Worm (Caenorhabditis elegans) whole organism, midembryonic: ENCODE measurements around the gene clec-163.
A peak's percentile ranks its signal among the peaks of the same experiment; 100 is the strongest.

Experiments used
- T22C8.4 ChIP-seq: fragments of 200-800 bp; sonication (Bioruptor generic); IDR thresholded peaks from 2 replicates; pipeline ENCODE4 v1.3.6; 2022; ENCODE audit warnings: missing genetic modification characterization, missing compliant biosample characterization
- cog-1 ChIP-seq: sonication (generic microtip); optimal IDR thresholded peaks from 2 replicates; lab custom pipeline; 2016; ENCODE audit warnings: missing genetic modification characterization, missing compliant biosample characterization
- flt-1 ChIP-seq: fragments of 200-800 bp; sonication (Bioruptor generic); IDR thresholded peaks from 2 replicates; pipeline ENCODE4 v1.3.6; 2022; ENCODE audit warnings: missing genetic modification characterization, missing compliant biosample characterization
- klf-2 ChIP-seq: fragments of 200-800 bp; sonication (Bioruptor generic); conservative IDR thresholded peaks from 2 replicates; pipeline ENCODE4 v1.3.6; 2022; ENCODE audit warnings: missing genetic modification reagents, missing genetic modification characterization, missing compliant biosample characterization
- med-1 ChIP-seq: sonication (generic microtip); optimal IDR thresholded peaks from 2 replicates; lab custom pipeline; 2017; ENCODE audit warnings: missing genetic modification characterization, mild to moderate bottlenecking, missing compliant biosample characterization, antibody characterized with exemption, missing genetic modification reagents; ENCODE audit not compliant: insufficient read depth
- ref-1 ChIP-seq: fragments of 200-800 bp; sonication (Bioruptor generic); conservative IDR thresholded peaks from 2 replicates; pipeline ENCODE4 v1.3.6; 2022; ENCODE audit warnings: missing genetic modification reagents, missing genetic modification characterization, missing compliant biosample characterization
- tab-1 ChIP-seq: fragments of 200-800 bp; sonication (Bioruptor generic); IDR thresholded peaks from 2 replicates; pipeline ENCODE4 v1.3.6; 2022; ENCODE audit warnings: missing genetic modification characterization, missing compliant biosample characterization
- ztf-23 ChIP-seq: fragments of 200-800 bp; sonication (Bioruptor generic); IDR thresholded peaks from 2 replicates; pipeline ENCODE4 v1.3.6; 2022; ENCODE audit warnings: missing genetic modification reagents, missing genetic modification characterization, missing compliant biosample characterization
- ztf-29 ChIP-seq: fragments of 200-800 bp; sonication (Bioruptor generic); IDR thresholded peaks from 2 replicates; pipeline ENCODE4 v1.3.6; 2022; ENCODE audit warnings: missing genetic modification reagents, missing genetic modification characterization, missing compliant biosample characterization

The clec-163 gene

DNA sequence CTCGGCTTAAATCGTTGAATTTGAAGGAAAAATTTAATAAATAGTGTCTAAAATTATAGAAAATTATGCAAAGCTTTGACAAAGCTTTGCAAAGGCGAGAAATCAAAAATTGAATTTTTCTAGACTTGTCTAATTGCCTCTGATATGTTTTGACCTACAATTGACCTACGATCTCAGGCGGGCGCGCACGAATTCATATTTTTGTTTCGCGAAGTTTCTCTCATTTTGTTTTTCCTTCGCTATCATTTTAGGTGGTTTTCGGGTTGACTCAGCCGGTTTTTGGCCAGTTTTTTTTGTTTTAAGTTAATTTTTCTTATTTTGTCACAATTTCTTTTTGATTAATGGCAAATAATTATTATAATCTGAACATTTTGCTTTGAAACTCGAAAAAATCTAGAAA is 13.1 kb downstream of the clec-163 start:
- no peak for TF ChIP-seq tab-1 (GFP tag; lab: Robert Waterston, UW)
- no peak for TF ChIP-seq cog-1 (tag; lab: Kevin White, UChicago)
- no peak for TF ChIP-seq ref-1 (GFP tag; lab: Robert Waterston, UW)
- TF ChIP-seq ztf-23, result no peak
- TF ChIP-seq T22C8.4 (GFP tag; lab: Robert Waterston, UW), result no peak
- no peak for TF ChIP-seq klf-2 (GFP tag; lab: Robert Waterston, UW)
- TF ChIP-seq ztf-29 (GFP tag; lab: Robert Waterston, UW), result no peak
- no peak for TF ChIP-seq flt-1 (GFP tag; lab: Robert Waterston, UW)
- TF ChIP-seq med-1, result no peak

DNA sequence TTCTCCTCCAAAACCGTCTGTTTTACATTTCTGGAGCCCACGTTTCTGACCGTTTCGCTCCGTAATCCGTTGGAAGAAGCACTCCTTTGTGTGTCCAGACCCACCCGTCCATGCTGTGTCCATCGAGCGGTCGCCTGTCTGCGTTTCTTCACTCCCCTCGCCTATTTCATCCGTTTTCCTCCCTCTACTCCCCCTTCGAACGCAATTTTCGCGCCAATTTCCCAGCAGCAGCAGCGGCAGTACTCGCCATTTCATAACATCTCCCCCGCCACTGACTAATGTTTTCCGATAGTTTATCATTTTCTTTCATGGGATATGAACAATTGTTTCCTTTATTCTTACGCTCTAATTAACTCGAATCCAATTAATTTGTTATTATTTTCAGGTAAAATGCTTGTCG is 13.8 kb downstream of the clec-163 start:
- TF ChIP-seq cog-1 (tag; lab: Kevin White, UChicago) (no peak), tab-1 (GFP tag; lab: Robert Waterston, UW) (0 out of 2 replicates have a peak, but pooled peaks have one; percentile 36), ztf-23 (peak; percentile 68; the same call in 1 of the 2 replicates)

DNA sequence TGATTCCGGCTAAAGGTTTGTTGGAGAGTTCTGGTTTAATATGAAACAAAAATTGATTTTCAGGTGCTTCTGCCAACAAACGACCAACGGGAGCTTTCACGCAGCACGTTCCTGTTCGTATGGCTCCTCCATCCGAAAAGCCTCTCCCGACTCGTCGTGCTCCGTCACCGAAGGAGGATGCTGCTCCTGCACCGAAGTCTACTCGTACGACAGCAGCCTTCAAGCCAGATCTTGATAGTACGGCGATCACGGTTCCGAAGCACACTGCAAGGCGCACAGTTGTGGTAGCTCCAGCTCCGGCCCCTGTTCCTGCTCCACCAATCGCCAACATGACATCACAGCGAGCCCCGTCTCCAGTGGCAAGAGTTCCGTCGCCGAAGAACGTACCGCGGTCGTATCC is 14.7 kb downstream of the clec-163 start:
- TF ChIP-seq T22C8.4 (GFP tag; lab: Robert Waterston, UW) (no peak), cog-1 (tag; lab: Kevin White, UChicago) (no peak)

DNA sequence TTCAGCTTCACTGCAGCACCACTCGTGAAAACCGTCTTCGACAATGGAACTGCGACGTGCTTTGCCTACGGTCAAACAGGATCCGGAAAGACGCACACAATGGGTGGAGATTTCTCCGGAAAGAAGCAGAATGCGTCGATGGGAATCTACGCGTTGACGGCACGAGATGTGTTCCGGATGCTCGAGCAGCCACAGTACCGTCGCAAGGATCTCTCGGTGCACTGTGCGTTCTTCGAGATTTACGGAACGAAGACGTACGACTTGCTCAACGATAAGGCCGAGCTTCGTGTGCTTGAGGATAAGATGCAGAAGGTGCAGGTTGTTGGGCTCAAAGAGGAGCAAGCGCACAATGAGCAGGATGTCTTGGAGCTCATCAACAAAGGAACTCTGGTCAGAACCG is 15.4 kb downstream of the clec-163 start:
- TF ChIP-seq med-1 (no peak), flt-1 (GFP tag; lab: Robert Waterston, UW) (no peak), ref-1 (GFP tag; lab: Robert Waterston, UW) (no peak), klf-2 (GFP tag; lab: Robert Waterston, UW) (no peak)

DNA sequence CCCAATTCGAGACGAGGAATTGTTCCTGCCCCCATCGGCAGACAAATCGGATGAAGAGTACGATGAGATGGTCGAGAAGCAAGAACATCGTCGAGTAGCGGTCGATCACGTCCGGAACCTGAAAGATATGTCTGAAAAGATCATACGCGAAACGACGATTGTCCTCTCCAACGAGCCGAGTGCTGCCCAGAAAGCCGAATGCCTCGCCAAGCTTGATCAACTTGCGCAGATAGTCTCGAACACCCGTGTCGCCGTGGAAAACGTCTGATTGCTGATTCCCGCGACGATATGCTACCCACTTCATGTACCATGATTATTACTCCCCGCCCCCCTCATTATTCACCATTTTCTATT is 16.3 kb downstream of the clec-163 start:
- TF ChIP-seq cog-1 (tag; lab: Kevin White, UChicago) (no peak), klf-2 (GFP tag; lab: Robert Waterston, UW) (no peak), ref-1 (GFP tag; lab: Robert Waterston, UW) (no peak), T22C8.4 (GFP tag; lab: Robert Waterston, UW) (no peak), ztf-23 (no peak), flt-1 (GFP tag; lab: Robert Waterston, UW) (no peak), ztf-29 (GFP tag; lab: Robert Waterston, UW) (no peak), med-1 (no peak), tab-1 (GFP tag; lab: Robert Waterston, UW) (no peak)

DNA sequence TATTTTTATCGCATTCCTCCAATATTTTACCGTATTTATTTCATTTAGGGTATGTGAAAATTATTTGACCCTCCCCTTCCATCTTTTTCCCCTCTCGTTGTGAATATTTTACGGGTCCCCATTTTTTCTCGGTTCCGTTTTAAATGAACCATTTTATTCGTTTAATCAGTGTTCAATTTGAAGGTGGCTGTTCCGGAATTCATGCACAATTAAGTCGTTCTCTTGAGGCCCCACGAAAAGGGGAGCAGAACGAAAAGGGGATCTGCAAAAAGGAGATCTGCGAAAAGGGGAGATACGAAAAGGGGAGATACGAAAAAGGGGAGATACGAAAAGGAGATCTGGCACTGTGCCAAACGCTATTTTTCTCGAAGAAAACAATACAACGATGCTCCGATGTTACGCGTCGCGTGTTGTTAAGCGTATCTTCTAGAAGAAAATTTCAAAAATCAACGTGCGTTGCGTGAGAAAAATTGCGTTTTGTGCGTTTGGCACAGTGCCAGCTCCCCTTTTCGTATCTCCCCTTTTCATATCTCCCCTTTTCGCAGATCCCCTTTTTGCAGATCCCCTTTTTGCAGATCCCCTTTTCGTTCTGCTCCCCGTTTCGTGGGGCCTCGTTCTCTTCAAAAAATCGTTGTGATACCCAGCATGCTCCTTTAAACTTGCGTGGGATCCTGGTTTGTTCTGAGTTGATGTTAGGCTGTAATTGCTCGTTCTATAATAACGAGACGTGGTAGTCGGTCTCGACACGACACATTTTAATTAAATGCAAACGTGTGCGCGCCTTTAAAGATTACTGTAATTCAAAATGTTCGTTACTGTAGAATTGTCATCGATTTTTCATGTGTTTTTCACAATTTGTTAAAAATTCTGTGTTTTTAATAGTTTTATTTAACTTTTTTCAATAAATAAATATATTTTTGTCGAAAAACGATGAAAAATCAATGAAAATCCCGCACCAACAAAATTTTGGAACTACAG is 17.0 kb downstream of the clec-163 start:
- no peak for TF ChIP-seq tab-1 (GFP tag; lab: Robert Waterston, UW)
- TF ChIP-seq flt-1 (GFP tag; lab: Robert Waterston, UW), result peak; percentile 74
- no peak for TF ChIP-seq med-1
- no peak for TF ChIP-seq cog-1 (tag; lab: Kevin White, UChicago)
- TF ChIP-seq T22C8.4 (GFP tag; lab: Robert Waterston, UW), result peak; percentile 22; the same call in 1 of the 2 replicates
- TF ChIP-seq ztf-23, result peak; percentile 60; the same call in 1 of the 2 replicates
- no peak; the same call in none of the 2 replicates for TF ChIP-seq klf-2 (GFP tag; lab: Robert Waterston, UW)
- TF ChIP-seq ref-1 (GFP tag; lab: Robert Waterston, UW), result peak; percentile 44
- TF ChIP-seq ztf-29 (GFP tag; lab: Robert Waterston, UW), result no peak

DNA sequence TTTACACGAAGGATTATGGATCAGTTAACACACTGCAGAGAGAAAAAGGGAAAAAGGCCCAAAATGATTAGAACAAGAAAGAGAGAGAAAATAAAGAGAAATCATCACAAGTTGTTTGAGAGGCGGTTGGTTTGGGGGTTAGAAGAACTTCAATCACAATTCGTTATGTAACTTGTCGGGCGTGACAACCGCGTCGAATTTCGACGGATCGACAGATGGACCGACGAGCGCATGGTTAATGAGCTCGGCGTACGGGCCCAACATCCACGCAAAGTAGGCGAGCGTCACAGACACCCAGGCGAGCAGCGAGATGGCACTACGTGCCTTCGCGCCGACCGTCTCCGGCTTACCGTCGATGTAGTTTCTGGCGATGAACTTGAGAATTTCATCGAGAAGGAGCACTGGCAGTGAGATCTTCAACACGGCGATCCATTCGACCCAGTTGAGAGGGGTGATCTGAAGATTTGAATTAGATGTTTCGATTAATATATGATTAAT is 18.7 kb downstream of the clec-163 start:
- TF ChIP-seq cog-1 (tag; lab: Kevin White, UChicago), result no peak
- no peak for TF ChIP-seq ztf-29 (GFP tag; lab: Robert Waterston, UW)
- TF ChIP-seq tab-1 (GFP tag; lab: Robert Waterston, UW), result no peak
- TF ChIP-seq ztf-23, result no peak
- no peak for TF ChIP-seq flt-1 (GFP tag; lab: Robert Waterston, UW)
- no peak for TF ChIP-seq ref-1 (GFP tag; lab: Robert Waterston, UW)
- no peak for TF ChIP-seq T22C8.4 (GFP tag; lab: Robert Waterston, UW)
- TF ChIP-seq klf-2 (GFP tag; lab: Robert Waterston, UW), result no peak

DNA sequence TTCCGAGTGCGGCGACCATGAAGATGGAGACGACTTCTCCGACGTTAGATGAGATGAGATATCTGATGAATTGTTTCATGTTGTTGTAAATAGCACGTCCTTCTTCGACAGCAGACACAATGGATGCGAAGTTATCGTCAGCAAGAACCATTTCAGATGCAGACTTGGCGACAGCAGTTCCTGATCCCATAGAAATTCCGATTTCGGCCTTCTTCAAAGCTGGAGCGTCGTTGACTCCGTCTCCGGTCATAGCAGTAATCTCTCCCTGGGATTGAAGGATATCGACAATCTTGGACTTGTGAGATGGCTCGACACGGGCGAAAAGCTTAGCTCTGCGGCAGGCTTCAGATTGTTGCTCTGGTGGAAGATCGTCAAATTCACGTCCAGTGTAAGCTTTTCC is 19.7 kb downstream of the clec-163 start:
- TF ChIP-seq klf-2 (GFP tag; lab: Robert Waterston, UW) (no peak), T22C8.4 (GFP tag; lab: Robert Waterston, UW) (no peak), ztf-23 (no peak), med-1 (no peak), tab-1 (GFP tag; lab: Robert Waterston, UW) (no peak), flt-1 (GFP tag; lab: Robert Waterston, UW) (no peak), cog-1 (tag; lab: Kevin White, UChicago) (no peak), ref-1 (GFP tag; lab: Robert Waterston, UW) (no peak), ztf-29 (GFP tag; lab: Robert Waterston, UW) (no peak)

DNA sequence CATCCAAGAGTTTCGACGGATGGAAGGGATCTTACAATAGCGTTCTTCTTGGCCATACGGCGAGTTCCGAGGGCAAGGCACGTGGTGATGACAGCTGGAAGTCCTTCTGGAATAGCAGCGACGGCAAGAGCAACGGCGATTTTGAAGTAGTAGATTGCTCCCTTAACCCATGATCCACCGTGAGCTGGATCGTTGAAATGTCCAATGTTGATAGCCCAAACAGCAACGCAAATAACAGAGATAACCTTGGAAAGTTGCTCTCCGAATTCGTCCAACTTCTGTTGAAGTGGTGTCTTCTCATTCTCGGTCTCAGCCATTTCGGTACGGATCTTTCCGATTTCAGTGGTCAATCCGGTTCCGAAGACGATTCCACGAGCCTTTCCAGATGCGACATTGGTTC is 21.1 kb downstream of the clec-163 start:
- no peak for TF ChIP-seq ref-1 (GFP tag; lab: Robert Waterston, UW)
- TF ChIP-seq med-1, result no peak
- TF ChIP-seq T22C8.4 (GFP tag; lab: Robert Waterston, UW), result no peak

DNA sequence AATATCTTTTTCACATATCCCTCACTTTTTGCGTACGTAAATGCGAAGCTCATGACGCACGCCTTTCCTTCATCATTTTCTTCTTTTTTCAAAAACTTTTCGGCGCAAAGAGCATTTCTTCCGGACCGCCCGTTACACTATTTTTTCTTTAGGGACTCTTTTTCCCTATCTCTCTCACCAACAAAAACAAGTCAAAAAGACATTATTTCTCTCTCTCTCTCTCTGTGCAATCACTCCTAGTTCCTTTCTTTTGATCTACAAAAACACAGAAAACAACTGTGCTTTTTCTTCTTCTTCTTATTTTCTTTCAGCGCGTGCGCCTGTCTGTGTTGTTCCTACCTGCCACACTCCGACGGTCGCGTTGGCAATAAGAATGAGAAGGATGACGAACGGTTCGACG is 21.9 kb downstream of the clec-163 start:
- no peak for TF ChIP-seq ztf-23
- TF ChIP-seq T22C8.4 (GFP tag; lab: Robert Waterston, UW), result no peak
- TF ChIP-seq cog-1 (tag; lab: Kevin White, UChicago), result no peak
- no peak for TF ChIP-seq ref-1 (GFP tag; lab: Robert Waterston, UW)
- TF ChIP-seq flt-1 (GFP tag; lab: Robert Waterston, UW), result no peak
- TF ChIP-seq klf-2 (GFP tag; lab: Robert Waterston, UW), result no peak
- no peak for TF ChIP-seq med-1
- TF ChIP-seq ztf-29 (GFP tag; lab: Robert Waterston, UW), result no peak
- no peak for TF ChIP-seq tab-1 (GFP tag; lab: Robert Waterston, UW)
